Fruit fly (Drosophila melanogaster): Measurements from ENCODE around the gene LanB2.

DNA sequence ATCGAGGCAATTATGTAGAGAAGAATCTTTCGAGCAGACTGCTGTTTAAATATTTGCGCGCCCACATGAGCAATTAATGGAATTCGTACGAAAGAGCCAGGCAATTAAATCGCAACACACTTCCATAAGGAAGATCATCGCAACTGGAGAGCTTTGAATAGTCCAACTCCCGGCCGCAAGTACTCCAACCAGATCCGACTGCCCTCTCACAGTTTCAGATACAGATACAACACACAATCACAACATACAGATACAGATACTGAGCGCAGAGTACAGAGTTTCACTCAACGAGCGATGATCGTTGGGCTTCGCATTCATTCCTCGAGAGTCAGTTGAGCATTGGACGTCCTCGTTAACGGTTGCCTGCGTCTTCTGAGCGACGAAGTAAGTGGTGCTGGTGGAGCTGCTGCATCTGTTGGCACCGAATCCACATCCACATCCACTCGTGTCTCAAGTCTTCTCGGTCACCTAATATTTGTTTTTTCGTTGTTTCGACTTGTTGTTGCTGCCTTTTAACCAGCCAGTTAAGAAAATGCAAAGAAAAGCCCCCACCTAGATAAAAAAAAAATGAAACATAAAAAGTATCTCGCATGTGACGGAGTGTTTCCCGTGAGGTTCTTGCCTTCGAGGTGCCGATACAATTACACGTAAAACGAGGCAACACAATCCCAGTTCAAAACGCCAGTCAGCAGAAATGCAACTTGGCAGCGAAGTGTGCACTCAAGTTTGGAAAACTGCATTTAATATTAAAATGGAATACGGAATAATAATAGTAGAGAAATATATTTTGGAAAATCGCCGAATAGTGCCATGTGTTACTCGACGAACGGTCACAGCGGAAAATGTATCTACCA is at the start of gene LanB2:
- TF ChIP-seq lz (GFP tag; optimal IDR thresholded peaks at IDR 0.05), result no peak
- no peak for TF ChIP-seq topi (GFP tag; optimal IDR thresholded peaks at IDR 0.05)
- TF ChIP-seq CG16779 (tag; optimal IDR thresholded peaks at IDR 0.05), result peak; percentile 30
- peak; percentile 56; the same call in 2 of the 3 replicates for TF ChIP-seq CG6163 (GFP tag; IDR thresholded peaks at IDR 0.05)
- TF ChIP-seq Sox14 (GFP tag; optimal IDR thresholded peaks at IDR 0.05), result no peak
- no peak for TF ChIP-seq pdm3 (GFP tag; optimal IDR thresholded peaks at IDR 0.05)
- no peak for TF ChIP-seq Sox15 (GFP tag; optimal IDR thresholded peaks at IDR 0.05)
